Worm (Caenorhabditis elegans): ENCODE results near the gene bcas-2.

bcas-2 gene

DNA sequence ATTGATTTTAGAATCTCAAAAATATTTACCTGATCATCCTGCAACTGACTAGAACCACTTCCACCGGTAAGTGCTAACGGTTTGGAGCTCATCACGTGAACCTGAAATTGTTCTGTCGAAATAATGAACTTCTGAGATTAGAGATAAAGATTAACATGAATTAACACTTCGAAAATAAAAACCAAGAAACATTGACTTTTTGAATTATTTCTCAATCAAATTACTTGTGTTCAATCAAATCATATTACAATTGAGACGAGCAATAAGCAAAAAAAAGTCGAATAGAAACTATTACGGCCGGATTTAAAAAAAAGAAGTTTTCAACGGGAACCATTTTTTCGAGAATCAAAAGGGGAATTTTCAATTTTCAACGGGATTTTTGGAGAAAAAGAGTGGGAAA, at the start of gene bcas-2:
Gene bcas-2, minus strand, starts transcription at position 101 of the 400 bp plus-strand sequence.
- TF ChIP-seq ztf-23 (GFP tag; IDR thresholded peaks at IDR 0.05) (no peak), cog-1 (tag; optimal IDR thresholded peaks at IDR 0.05) (no peak), ztf-29 (GFP tag; IDR thresholded peaks at IDR 0.05) (no peak), med-1 (GFP tag; optimal IDR thresholded peaks at IDR 0.05; ENCODE audit: insufficient read depth) (no peak), tab-1 (GFP tag; IDR thresholded peaks at IDR 0.05) (no peak), T22C8.4 (GFP tag; IDR thresholded peaks at IDR 0.05) (no peak), flt-1 (GFP tag; IDR thresholded peaks at IDR 0.05) (no peak), klf-2 (GFP tag; conservative IDR thresholded peaks at IDR 0.05) (no peak), ref-1 (GFP tag; conservative IDR thresholded peaks at IDR 0.05) (no peak)

DNA sequence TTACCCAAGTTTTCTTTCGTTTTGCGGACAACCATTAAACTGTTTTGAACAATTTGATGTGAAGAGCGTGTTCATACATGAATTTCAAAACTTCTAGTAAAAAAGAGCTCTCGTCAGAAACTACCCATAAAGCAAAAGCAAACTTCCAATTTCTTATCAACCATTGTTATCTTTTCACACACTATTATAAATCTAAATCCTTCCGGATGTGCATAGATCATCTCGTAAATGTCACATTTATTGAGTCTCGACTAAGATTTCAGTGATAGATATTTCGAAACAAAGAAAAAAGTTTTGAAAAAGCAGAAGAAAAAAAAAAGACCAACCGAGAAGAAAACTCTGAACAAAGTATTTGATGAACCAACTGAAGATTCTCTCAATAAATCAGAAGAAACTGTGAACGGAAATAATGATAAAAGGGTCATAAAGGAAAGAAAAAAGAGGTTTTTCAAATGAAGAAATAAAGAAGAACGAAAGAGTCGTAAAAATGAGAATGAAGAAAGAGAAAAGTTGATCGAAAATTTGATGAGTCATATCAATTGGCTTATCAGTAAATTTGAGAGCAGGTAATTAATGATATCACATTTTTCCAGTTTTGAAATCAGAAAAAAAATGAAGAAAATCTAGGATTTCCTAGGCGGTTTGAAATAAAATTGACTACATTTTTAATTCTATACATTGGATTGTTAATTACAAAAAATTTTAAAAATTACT, 45.0 kb upstream of the bcas-2 start:
- TF ChIP-seq flt-1 (GFP tag; IDR thresholded peaks at IDR 0.05) (no peak), ztf-29 (GFP tag; IDR thresholded peaks at IDR 0.05) (no peak), med-1 (GFP tag; optimal IDR thresholded peaks at IDR 0.05; ENCODE audit: insufficient read depth) (no peak), cog-1 (tag; optimal IDR thresholded peaks at IDR 0.05) (no peak), tab-1 (GFP tag; IDR thresholded peaks at IDR 0.05) (no peak), T22C8.4 (GFP tag; IDR thresholded peaks at IDR 0.05) (no peak), ref-1 (GFP tag; conservative IDR thresholded peaks at IDR 0.05) (no peak), klf-2 (GFP tag; conservative IDR thresholded peaks at IDR 0.05) (no peak), ztf-23 (GFP tag; IDR thresholded peaks at IDR 0.05) (no peak)

DNA sequence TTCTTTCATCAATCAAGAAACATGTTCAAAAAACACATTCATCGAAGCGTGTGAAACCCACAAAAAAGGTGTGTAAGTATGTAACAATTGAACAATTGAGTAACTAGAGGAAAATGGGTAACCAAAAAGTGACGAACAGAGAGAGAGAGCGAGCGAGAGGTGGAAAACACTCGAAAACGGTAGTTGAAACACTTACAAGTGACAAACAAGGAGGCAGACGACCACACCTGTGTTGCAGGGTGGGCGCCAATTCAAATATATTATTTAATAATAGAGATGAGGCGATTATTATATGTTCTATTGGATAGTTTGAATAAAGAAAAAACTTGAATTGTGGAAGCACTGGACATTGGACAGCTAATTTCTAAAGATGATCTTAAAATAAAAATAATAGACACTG, 43.7 kb upstream of the bcas-2 start:
- no peak for TF ChIP-seq ztf-23 (GFP tag; IDR thresholded peaks at IDR 0.05)
- TF ChIP-seq ztf-29 (GFP tag; IDR thresholded peaks at IDR 0.05) = no peak
- no peak for TF ChIP-seq tab-1 (GFP tag; IDR thresholded peaks at IDR 0.05)
- TF ChIP-seq T22C8.4 (GFP tag; IDR thresholded peaks at IDR 0.05) = no peak
- no peak for TF ChIP-seq klf-2 (GFP tag; conservative IDR thresholded peaks at IDR 0.05)
- TF ChIP-seq flt-1 (GFP tag; IDR thresholded peaks at IDR 0.05) = no peak
- no peak for TF ChIP-seq ref-1 (GFP tag; conservative IDR thresholded peaks at IDR 0.05)
- TF ChIP-seq med-1 (GFP tag; optimal IDR thresholded peaks at IDR 0.05; ENCODE audit: insufficient read depth) = no peak
- TF ChIP-seq cog-1 (tag; optimal IDR thresholded peaks at IDR 0.05) = no peak

DNA sequence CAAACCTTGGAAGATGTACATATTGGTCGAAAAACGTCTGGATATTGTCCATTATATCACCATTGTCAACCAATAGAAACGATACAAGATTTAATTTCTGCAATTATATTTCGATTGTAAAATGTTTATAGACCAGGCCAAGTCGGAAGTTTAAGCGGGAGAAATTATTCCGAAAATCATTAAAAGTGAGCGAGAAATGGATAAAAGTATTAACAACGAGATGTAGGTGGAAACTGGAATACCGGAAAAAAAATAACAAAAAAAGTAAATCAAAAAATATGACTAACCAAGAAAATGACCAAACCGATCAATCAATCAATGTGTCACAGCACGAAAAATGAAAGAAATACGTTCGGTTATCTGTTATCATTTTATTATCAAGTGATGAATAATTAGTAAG, 41.6 kb upstream of the bcas-2 start, which contains the start of gene F47D12.6:
Gene F47D12.6, minus strand, starts transcription at position 101 of the 400 bp plus-strand sequence.
- TF ChIP-seq ztf-29 (GFP tag; IDR thresholded peaks at IDR 0.05) (no peak), tab-1 (GFP tag; IDR thresholded peaks at IDR 0.05) (no peak), ztf-23 (GFP tag; IDR thresholded peaks at IDR 0.05) (no peak), klf-2 (GFP tag; conservative IDR thresholded peaks at IDR 0.05) (no peak)

- TF ChIP-seq flt-1 (GFP tag; IDR thresholded peaks at IDR 0.05) (no peak), ztf-23 (GFP tag; IDR thresholded peaks at IDR 0.05) (no peak), cog-1 (tag; optimal IDR thresholded peaks at IDR 0.05) (no peak), klf-2 (GFP tag; conservative IDR thresholded peaks at IDR 0.05) (no peak), T22C8.4 (GFP tag; IDR thresholded peaks at IDR 0.05) (no peak), tab-1 (GFP tag; IDR thresholded peaks at IDR 0.05) (no peak), ref-1 (GFP tag; conservative IDR thresholded peaks at IDR 0.05) (no peak), ztf-29 (GFP tag; IDR thresholded peaks at IDR 0.05) (no peak), med-1 (GFP tag; optimal IDR thresholded peaks at IDR 0.05; ENCODE audit: insufficient read depth) (no peak)
These were observed 40.3 kb upstream of the bcas-2 start, which contains the start of gene gadr-3 for ce11 chrIII:6285890-6286289. TSS of gene gadr-3 (minus strand) at chrIII:6285990.

DNA sequence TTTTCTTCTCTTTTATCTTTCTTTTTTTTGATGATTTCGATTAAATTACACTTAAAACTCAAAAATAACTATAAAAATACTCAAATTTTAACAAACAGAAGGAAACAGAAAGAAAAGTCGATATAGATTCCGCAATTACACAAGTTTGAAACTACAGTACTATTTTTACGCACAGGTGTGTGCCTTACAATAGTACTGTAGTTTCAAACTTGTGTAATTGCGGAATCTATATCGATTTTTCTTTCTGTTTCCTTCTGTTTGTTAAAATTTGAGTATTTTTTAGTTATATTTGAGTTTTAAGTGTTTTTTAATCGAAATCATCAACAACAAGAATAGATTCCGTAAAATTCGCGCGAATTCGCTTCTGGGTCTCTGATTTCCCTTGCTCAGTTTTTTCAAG, 37.4 kb upstream of the bcas-2 start:
- TF ChIP-seq ztf-23 (GFP tag; IDR thresholded peaks at IDR 0.05) (no peak), T22C8.4 (GFP tag; IDR thresholded peaks at IDR 0.05) (peak; percentile 36; the same call in 1 of the 2 replicates)

DNA sequence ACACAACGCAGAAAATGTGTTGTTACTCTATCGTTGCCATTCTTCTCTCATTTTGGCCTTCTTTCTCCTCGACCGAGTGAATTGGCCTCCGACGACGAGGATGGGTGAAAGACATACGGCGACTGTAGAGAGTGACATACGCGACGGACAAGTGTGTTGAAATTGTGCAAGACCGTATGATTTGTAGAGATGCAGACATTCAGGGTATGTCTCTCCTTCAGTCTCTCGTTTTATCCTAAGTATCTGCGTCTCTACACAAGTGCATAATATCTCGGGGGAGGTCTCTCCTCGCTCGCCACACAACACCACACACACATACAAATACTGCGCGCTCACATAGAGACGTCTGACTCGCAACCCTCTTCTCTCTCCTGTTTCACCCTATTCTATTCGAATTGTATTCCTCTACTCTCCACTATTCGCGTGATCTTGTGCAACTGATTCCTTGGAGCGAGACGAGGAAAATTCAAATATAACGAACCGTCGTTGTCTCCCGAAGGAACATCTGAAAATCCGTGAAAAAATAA, 34.5 kb upstream of the bcas-2 start, which contains the start of gene hmg-1.2:
Gene hmg-1.2, plus strand, starts transcription at position 311 of the 527 bp plus-strand sequence.
- no peak for TF ChIP-seq T22C8.4 (GFP tag; IDR thresholded peaks at IDR 0.05)
- TF ChIP-seq ztf-29 (GFP tag; IDR thresholded peaks at IDR 0.05) = no peak
- no peak for TF ChIP-seq klf-2 (GFP tag; conservative IDR thresholded peaks at IDR 0.05)
- TF ChIP-seq ref-1 (GFP tag; conservative IDR thresholded peaks at IDR 0.05) = no peak
- peak; percentile 74 for TF ChIP-seq cog-1 (tag; optimal IDR thresholded peaks at IDR 0.05)
- no peak for TF ChIP-seq ztf-23 (GFP tag; IDR thresholded peaks at IDR 0.05)
- TF ChIP-seq flt-1 (GFP tag; IDR thresholded peaks at IDR 0.05) = peak; percentile 49; the same call in 1 of the 2 replicates
- TF ChIP-seq tab-1 (GFP tag; IDR thresholded peaks at IDR 0.05) = no peak
- no peak for TF ChIP-seq med-1 (GFP tag; optimal IDR thresholded peaks at IDR 0.05; ENCODE audit: insufficient read depth)

- no peak for TF ChIP-seq ztf-23 (GFP tag; IDR thresholded peaks at IDR 0.05)
- TF ChIP-seq med-1 (GFP tag; optimal IDR thresholded peaks at IDR 0.05; ENCODE audit: insufficient read depth) = no peak
- TF ChIP-seq flt-1 (GFP tag; IDR thresholded peaks at IDR 0.05) = no peak
- TF ChIP-seq klf-2 (GFP tag; conservative IDR thresholded peaks at IDR 0.05) = no peak
- TF ChIP-seq ref-1 (GFP tag; conservative IDR thresholded peaks at IDR 0.05) = no peak
- no peak for TF ChIP-seq tab-1 (GFP tag; IDR thresholded peaks at IDR 0.05)
- no peak for TF ChIP-seq T22C8.4 (GFP tag; IDR thresholded peaks at IDR 0.05)
- no peak for TF ChIP-seq ztf-29 (GFP tag; IDR thresholded peaks at IDR 0.05)
- TF ChIP-seq cog-1 (tag; optimal IDR thresholded peaks at IDR 0.05) = no peak
These were observed 33.8 kb upstream of the bcas-2 start for ce11 chrIII:6279453-6279852.

DNA sequence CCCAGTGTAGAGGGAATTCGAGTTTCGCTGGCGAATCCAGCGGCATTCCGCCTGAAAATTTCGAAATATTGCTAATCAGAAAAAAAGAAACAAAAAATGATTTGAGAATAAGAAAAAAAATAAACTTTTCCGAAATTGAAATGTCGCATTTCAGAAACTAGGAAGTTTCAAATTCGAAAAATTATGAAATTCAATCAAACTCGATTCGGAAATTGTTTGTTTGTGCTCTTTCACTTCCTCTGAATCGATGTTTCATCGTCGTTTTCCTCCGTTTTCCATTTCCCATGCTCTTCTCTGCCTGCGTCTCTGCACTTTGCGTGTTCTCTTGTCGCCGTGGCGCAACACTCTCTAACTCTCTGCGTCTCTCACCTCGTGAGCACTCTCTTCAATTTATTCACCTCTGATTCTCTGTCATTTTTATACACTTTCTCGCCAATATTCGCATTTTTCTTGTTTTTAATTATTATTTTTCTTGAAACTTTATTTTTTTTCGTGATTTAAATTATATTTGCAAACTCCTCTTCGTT, 32.7 kb upstream of the bcas-2 start, which contains the start of gene C18F10.7:
Gene C18F10.7, minus strand, starts transcription at position 51 of the 527 bp plus-strand sequence.
- TF ChIP-seq cog-1 (tag; optimal IDR thresholded peaks at IDR 0.05) (peak; percentile 6), ref-1 (GFP tag; conservative IDR thresholded peaks at IDR 0.05) (no peak)

DNA sequence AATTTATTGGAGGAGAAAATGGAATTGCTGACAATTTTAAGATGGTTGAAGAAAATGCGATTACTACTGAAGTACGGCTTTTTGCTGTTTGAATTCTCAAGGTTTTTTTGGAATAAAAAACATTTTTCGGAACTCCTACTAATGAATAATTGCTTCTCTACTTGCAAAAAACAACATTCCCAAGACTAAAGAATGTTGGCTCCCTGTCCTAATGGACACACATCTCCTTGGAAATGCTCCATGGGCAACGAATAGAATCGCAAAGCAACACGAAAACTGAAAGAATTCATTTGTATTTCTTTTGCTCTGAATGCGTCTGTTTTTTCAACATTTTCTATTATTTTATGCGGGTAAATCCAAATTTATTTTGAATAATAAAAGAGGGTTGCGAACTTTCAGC, 27.2 kb upstream of the bcas-2 start, which contains the start of gene C18F10.2:
Gene C18F10.2, plus strand, starts transcription at position 301 of the 400 bp plus-strand sequence.
- TF ChIP-seq flt-1 (GFP tag; IDR thresholded peaks at IDR 0.05) (no peak), cog-1 (tag; optimal IDR thresholded peaks at IDR 0.05) (no peak), ztf-29 (GFP tag; IDR thresholded peaks at IDR 0.05) (no peak), klf-2 (GFP tag; conservative IDR thresholded peaks at IDR 0.05) (no peak), ztf-23 (GFP tag; IDR thresholded peaks at IDR 0.05) (no peak), tab-1 (GFP tag; IDR thresholded peaks at IDR 0.05) (no peak), T22C8.4 (GFP tag; IDR thresholded peaks at IDR 0.05) (no peak)
